Fruit fly (Drosophila melanogaster): Measurements from ENCODE around the gene Usp47.

The Usp47 gene

dm6 chr3L:5809201-5809584 is 56.4 kb downstream of the Usp47 start (continued):
- TF ChIP-seq B-H1 (GFP tag; IDR thresholded peaks at IDR 0.05) (no peak), tgo (GFP tag; IDR thresholded peaks at IDR 0.05) (peak; percentile 18; the same call in 1 of the 3 replicates), tio (GFP tag; optimal IDR thresholded peaks at IDR 0.05) (no peak), CG34224 (GFP tag; IDR thresholded peaks at IDR 0.05; ENCODE audit: partially characterized antibody) (no peak), CG11723 (GFP tag; optimal IDR thresholded peaks at IDR 0.05) (peak; percentile 25), Atf3 (GFP tag; optimal IDR thresholded peaks at IDR 0.05) (no peak), Tbp (GFP tag; optimal IDR thresholded peaks at IDR 0.05) (no peak), hbn (GFP tag; IDR thresholded peaks at IDR 0.05; ENCODE audit: partially characterized antibody) (no peak), row (GFP tag; IDR thresholded peaks at IDR 0.05) (peak; percentile 42; the same call in 2 of the 3 replicates), CG4404 (GFP tag; IDR thresholded peaks at IDR 0.05) (no peak), D (optimal IDR thresholded peaks at IDR 0.05) (no peak), D (GFP tag; optimal IDR thresholded peaks at IDR 0.05) (peak; percentile 36), CG18262 (tag; optimal IDR thresholded peaks at IDR 0.05) (peak; percentile 74), her (GFP tag; optimal IDR thresholded peaks at IDR 0.05) (no peak), pfk (GFP tag; optimal IDR thresholded peaks at IDR 0.05) (no peak), nom (GFP tag; optimal IDR thresholded peaks at IDR 0.05) (no peak), CG6854 (GFP tag; optimal IDR thresholded peaks at IDR 0.05) (peak; percentile 25), jigr1 (GFP tag; IDR thresholded peaks at IDR 0.05) (0 out of 3 replicates have a peak, but pooled peaks have one; percentile 21), lola (GFP tag; optimal IDR thresholded peaks at IDR 0.05) (peak in 1 of 3 experiments; percentile 48), Adf1 (GFP tag; IDR thresholded peaks at IDR 0.05) (no peak), CG6689 (GFP tag; IDR thresholded peaks at IDR 0.05) (peak; percentile 49), C15 (GFP tag; IDR thresholded peaks at IDR 0.05) (no peak), CG10209 (GFP tag; optimal IDR thresholded peaks at IDR 0.05) (peak; percentile 4), CG11696 (GFP tag; IDR thresholded peaks at IDR 0.05) (0 out of 2 replicates have a peak, but pooled peaks have one; percentile 25), fd64A (GFP tag; optimal IDR thresholded peaks at IDR 0.05) (no peak), bsh (GFP tag; optimal IDR thresholded peaks at IDR 0.05) (peak in 1 of 2 experiments; percentile 29), BEAF-32 (GFP tag; optimal IDR thresholded peaks at IDR 0.05) (no peak), dan (GFP tag; IDR thresholded peaks at IDR 0.05) (no peak), TFAM (GFP tag; optimal IDR thresholded peaks at IDR 0.05) (no peak), dmrt11E (tag; optimal IDR thresholded peaks at IDR 0.05) (peak; percentile 35), CG13123 (GFP tag; optimal IDR thresholded peaks at IDR 0.05) (no peak), CG2875 (GFP tag; optimal IDR thresholded peaks at IDR 0.05) (peak; percentile 0), Eip74EF (GFP tag; optimal IDR thresholded peaks at IDR 0.05) (peak in 1 of 2 experiments; percentile 27), NK7.1 (GFP tag; optimal IDR thresholded peaks at IDR 0.05) (no peak), sens (GFP tag) (peak; percentile 57), Ets97D (GFP tag; optimal IDR thresholded peaks at IDR 0.05) (no peak), CG11504 (tag; optimal IDR thresholded peaks at IDR 0.05) (peak; percentile 64), CG2678 (tag; optimal IDR thresholded peaks at IDR 0.05) (peak; percentile 71), CG30431 (GFP tag; optimal IDR thresholded peaks at IDR 0.05) (no peak), CG10979 (tag; optimal IDR thresholded peaks at IDR 0.05) (peak; percentile 38), CG2202 (tag; optimal IDR thresholded peaks at IDR 0.05) (no peak), Hr3 (GFP tag; optimal IDR thresholded peaks at IDR 0.05) (no peak), nerfin-1 (tag; optimal IDR thresholded peaks at IDR 0.05) (no peak), CG9609 (GFP tag; optimal IDR thresholded peaks at IDR 0.05) (no peak), E2f1 (GFP tag; IDR thresholded peaks at IDR 0.05) (no peak), CG1024 (GFP tag; IDR thresholded peaks at IDR 0.05) (no peak), Doc3 (GFP tag; IDR thresholded peaks at IDR 0.05; ENCODE audit: partially characterized antibody) (no peak), CG11695 (GFP tag; IDR thresholded peaks at IDR 0.05) (0 out of 3 replicates have a peak, but pooled peaks have one; percentile 21), az2 (GFP tag; optimal IDR thresholded peaks at IDR 0.05) (no peak), CG17361 (GFP tag; IDR thresholded peaks at IDR 0.05) (peak; percentile 79; the same call in 2 of the 3 replicates), lmd (GFP tag; IDR thresholded peaks at IDR 0.05) (0 out of 2 replicates have a peak, but pooled peaks have one; percentile 11)

All from whole organism, embryonic.